Worm (Caenorhabditis elegans): ENCODE data around the gene apc-2.

Gene apc-2

DNA sequence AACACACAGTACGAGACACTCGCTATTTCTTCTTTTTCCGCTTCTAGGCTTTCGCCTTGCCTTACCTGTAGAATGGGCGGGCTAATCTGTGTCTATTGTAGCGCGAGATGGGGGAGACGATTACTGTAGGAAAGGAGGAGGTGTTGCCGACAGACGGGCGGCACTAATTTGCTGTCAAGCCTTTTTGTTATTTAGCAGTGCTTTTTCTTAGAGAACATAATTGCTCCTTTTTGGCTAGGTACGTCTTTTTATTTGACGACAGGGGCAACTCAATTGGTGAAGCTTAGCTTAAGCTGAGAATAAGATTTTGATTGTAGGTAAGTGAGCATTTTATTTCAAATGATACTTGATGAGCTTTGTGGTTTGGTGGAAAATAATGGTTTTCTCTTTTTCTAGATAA, 16.8 kb upstream of the apc-2 start:
- no peak for TF ChIP-seq mab-5 (tag; optimal IDR thresholded peaks at IDR 0.05)
- TF ChIP-seq elt-3 (tag; optimal IDR thresholded peaks at IDR 0.05), result no peak
- TF ChIP-seq lsy-2 (tag; optimal IDR thresholded peaks at IDR 0.05), result peak; percentile 5
- TF ChIP-seq ham-2 (GFP tag; optimal IDR thresholded peaks at IDR 0.05), result peak; percentile 69
- TF ChIP-seq mep-1 (tag; optimal IDR thresholded peaks at IDR 0.05), result no peak
- no peak for TF ChIP-seq unc-62 (GFP tag; optimal IDR thresholded peaks at IDR 0.05)

DNA sequence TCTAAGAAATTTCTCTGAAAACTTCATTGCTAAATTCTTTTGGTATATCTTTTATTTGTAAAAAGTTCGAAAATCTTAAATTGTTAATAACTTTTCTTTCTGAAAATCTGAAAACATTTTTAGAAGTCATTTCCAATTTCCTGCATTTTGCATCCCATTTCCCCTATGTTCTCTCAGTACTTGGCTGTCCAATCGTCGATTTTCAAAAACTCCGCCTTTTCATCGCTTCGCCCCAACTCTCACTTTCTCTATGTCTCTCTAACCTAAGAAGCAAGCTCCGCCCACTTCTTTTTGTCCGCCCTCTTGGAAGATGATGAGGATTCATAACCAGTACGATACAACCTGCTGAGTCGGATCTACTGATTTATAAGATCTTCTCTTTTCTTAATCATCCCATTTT, 15.3 kb upstream of the apc-2 start:
- TF ChIP-seq lsy-2 (tag; optimal IDR thresholded peaks at IDR 0.05) (peak; percentile 66), sem-2 (GFP tag; optimal IDR thresholded peaks at IDR 0.05) (no peak)

DNA sequence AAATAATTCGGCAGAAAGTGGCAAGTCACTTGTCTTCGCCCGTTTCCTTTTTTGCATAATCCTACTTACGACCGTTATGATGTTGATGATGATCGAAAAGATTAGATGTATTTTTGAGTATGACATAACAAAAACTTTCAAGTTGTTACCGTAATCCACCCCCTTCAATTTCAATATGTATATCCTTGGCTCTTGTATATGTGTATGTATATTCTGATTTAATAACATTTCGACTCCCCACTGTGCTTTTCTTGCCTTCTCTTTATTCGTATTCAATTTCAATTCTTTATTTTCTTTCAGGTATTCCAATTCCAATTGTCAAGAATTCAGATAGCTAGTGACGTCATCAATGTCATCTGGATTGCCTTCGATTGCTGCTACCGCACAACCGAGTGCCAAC, 13.4 kb upstream of the apc-2 start, which contains the start of gene pros-1:
TSS of gene pros-1 (plus strand) at position 301 of the 400 bp plus-strand sequence.
- TF ChIP-seq flh-1 (GFP tag; optimal IDR thresholded peaks at IDR 0.05), result no peak
- TF ChIP-seq sptf-1 (tag; optimal IDR thresholded peaks at IDR 0.05), result no peak
- TF ChIP-seq snpc-4 (tag; optimal IDR thresholded peaks at IDR 0.05), result no peak
- TF ChIP-seq nhr-28 (tag; optimal IDR thresholded peaks at IDR 0.05), result no peak
- no peak for TF ChIP-seq lsy-2 (tag; optimal IDR thresholded peaks at IDR 0.05)
- no peak for TF ChIP-seq nhr-237 (tag; optimal IDR thresholded peaks at IDR 0.05)
- TF ChIP-seq lin-13 (tag; optimal IDR thresholded peaks at IDR 0.05), result no peak
- no peak for TF ChIP-seq ztf-11 (tag; optimal IDR thresholded peaks at IDR 0.05)
- TF ChIP-seq M03D4.4 (tag; optimal IDR thresholded peaks at IDR 0.05), result no peak
- no peak for TF ChIP-seq hlh-1 (tag; optimal IDR thresholded peaks at IDR 0.05)
- no peak for TF ChIP-seq nhr-2 (tag; optimal IDR thresholded peaks at IDR 0.05)
- TF ChIP-seq ces-1 (GFP tag; optimal IDR thresholded peaks at IDR 0.05), result no peak
- TF ChIP-seq elt-1 (tag; optimal IDR thresholded peaks at IDR 0.05; ENCODE audit: borderline replicate concordance, insufficient read depth), result no peak
- no peak for TF ChIP-seq nhr-76 (tag; optimal IDR thresholded peaks at IDR 0.05)
- no peak for TF ChIP-seq sem-2 (GFP tag; optimal IDR thresholded peaks at IDR 0.05)
- no peak for TF ChIP-seq mep-1 (tag; optimal IDR thresholded peaks at IDR 0.05)
- no peak for TF ChIP-seq lin-32 (GFP tag; optimal IDR thresholded peaks at IDR 0.05)
- TF ChIP-seq blmp-1 (tag; optimal IDR thresholded peaks at IDR 0.05), result no peak
- TF ChIP-seq nhr-12 (tag; optimal IDR thresholded peaks at IDR 0.05), result no peak

ce11 chrIII:8067798-8068197, 12.6 kb upstream of the apc-2 start:
- no peak for TF ChIP-seq sem-2 (GFP tag; optimal IDR thresholded peaks at IDR 0.05)
- no peak for TF ChIP-seq unc-39 (tag; optimal IDR thresholded peaks at IDR 0.05)
- TF ChIP-seq lsy-2 (tag; optimal IDR thresholded peaks at IDR 0.05), result no peak
- no peak for TF ChIP-seq nhr-237 (tag; optimal IDR thresholded peaks at IDR 0.05)
- TF ChIP-seq ceh-39 (tag; optimal IDR thresholded peaks at IDR 0.05), result no peak
- no peak for TF ChIP-seq sptf-1 (tag; optimal IDR thresholded peaks at IDR 0.05)
- TF ChIP-seq ces-1 (GFP tag; optimal IDR thresholded peaks at IDR 0.05), result no peak
- no peak for TF ChIP-seq ceh-43 (GFP tag; optimal IDR thresholded peaks at IDR 0.05)
- no peak for TF ChIP-seq pha-4 (tag; optimal IDR thresholded peaks at IDR 0.05)
- TF ChIP-seq nhr-76 (tag; optimal IDR thresholded peaks at IDR 0.05), result no peak
- no peak for TF ChIP-seq unc-120 (tag; optimal IDR thresholded peaks at IDR 0.05; ENCODE audit: poor library complexity, severe bottlenecking)
- no peak for TF ChIP-seq nhr-28 (tag; optimal IDR thresholded peaks at IDR 0.05)
- no peak for TF ChIP-seq blmp-1 (tag; optimal IDR thresholded peaks at IDR 0.05)
- TF ChIP-seq bed-3 (GFP tag; optimal IDR thresholded peaks at IDR 0.05), result no peak
- no peak for TF ChIP-seq ham-2 (GFP tag; optimal IDR thresholded peaks at IDR 0.05)
- TF ChIP-seq elt-3 (tag; optimal IDR thresholded peaks at IDR 0.05), result no peak
- no peak for TF ChIP-seq ceh-83 (GFP tag; optimal IDR thresholded peaks at IDR 0.05)

DNA sequence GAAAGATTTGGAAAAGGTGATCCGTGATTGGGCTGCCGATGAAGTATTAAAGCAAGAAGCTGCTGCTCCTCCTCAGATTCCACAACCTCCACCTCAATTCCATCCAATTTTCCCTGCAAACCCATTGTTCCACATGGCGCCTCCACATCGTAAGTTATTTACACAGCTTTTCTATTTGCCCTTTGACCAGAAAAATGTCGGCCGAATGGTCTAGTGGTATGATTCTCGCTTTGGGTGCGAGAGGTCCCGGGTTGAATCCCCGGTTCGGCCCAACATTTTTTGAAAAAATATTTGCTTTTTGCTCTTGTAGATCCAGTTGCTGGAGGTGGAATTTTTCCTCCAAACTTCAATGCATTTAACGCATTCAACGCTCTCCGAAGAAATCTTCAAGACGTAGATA, 11.2 kb upstream of the apc-2 start:
- peak; percentile 34 for TF ChIP-seq sptf-1 (tag; optimal IDR thresholded peaks at IDR 0.05)
- no peak for TF ChIP-seq mab-5 (tag; optimal IDR thresholded peaks at IDR 0.05)
- peak; percentile 36 for TF ChIP-seq M03D4.4 (tag; optimal IDR thresholded peaks at IDR 0.05)
- peak; percentile 16 for TF ChIP-seq cnd-1 (tag; optimal IDR thresholded peaks at IDR 0.05)
- TF ChIP-seq mls-2 (tag; optimal IDR thresholded peaks at IDR 0.05), result peak; percentile 2

- TF ChIP-seq mab-5 (tag; optimal IDR thresholded peaks at IDR 0.05), result no peak
- TF ChIP-seq drap-1 (GFP tag; optimal IDR thresholded peaks at IDR 0.05), result no peak
- no peak for TF ChIP-seq ceh-83 (GFP tag; optimal IDR thresholded peaks at IDR 0.05)
- TF ChIP-seq unc-62 (GFP tag; optimal IDR thresholded peaks at IDR 0.05), result no peak
- TF ChIP-seq flh-1 (GFP tag; optimal IDR thresholded peaks at IDR 0.05), result no peak
- TF ChIP-seq bed-3 (GFP tag; optimal IDR thresholded peaks at IDR 0.05), result no peak
- no peak for TF ChIP-seq lin-13 (tag; optimal IDR thresholded peaks at IDR 0.05)
These were observed 3.2 kb upstream of the apc-2 start for ce11 chrIII:8077180-8077579.

All from whole organism, mixed stage, embryonic.